Fruit fly (Drosophila melanogaster): ENCODE data around the gene Grasp65.

DNA sequence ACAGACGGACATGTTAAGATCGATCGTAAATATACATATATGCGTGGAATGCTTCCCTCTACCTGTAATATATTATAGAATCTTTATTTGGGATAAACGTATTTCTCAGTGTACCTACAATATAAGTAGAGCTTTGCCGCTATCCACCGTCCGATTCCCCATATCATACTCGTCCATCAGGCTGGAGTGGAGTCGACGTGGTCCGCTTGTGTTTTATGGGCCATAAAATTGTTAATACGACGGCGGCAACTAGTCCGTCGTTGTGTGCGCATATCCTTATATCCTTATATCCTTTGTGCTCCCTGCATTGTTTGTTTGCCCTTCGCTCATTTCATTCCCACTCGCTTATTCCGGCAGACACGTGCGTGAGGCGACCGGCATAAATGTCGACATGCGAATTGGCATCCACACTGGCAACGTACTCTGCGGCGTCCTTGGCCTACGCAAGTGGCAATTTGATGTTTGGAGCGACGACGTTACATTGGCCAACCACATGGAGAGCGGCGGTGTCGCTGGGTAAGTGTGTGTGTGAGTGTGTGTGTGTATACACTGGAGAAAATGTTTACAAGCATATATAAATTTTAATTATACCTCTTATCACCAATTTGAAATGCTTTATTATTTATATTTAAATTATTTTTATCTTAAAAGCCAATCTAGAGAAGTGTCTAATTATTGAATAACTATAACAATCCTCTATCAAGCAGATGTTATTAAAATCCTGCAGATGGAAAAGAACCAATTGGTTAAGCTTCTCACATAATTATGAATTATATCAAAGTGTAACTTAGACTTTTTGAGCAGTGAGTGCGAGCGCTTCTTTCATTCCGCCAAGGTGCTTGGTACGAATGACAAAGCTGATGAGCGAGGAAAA is 44.2 kb downstream of the Grasp65 start:
- TF ChIP-seq psq (GFP tag; optimal IDR thresholded peaks at IDR 0.05) (no peak), Mio (GFP tag; optimal IDR thresholded peaks at IDR 0.05) (no peak), N (GFP tag; optimal IDR thresholded peaks at IDR 0.05) (no peak), dl (GFP tag; optimal IDR thresholded peaks at IDR 0.05; ENCODE audit: insufficient read depth in 1 of 2, partially characterized antibody in 2 of 2) (no peak), Hnf4 (GFP tag; optimal IDR thresholded peaks at IDR 0.05) (no peak), ey (GFP tag; optimal IDR thresholded peaks at IDR 0.05) (no peak), sv (GFP tag; optimal IDR thresholded peaks at IDR 0.05) (no peak), pan (optimal IDR thresholded peaks at IDR 0.05) (no peak), CG32264 (GFP tag; optimal IDR thresholded peaks at IDR 0.05) (no peak), Hr78 (GFP tag; optimal IDR thresholded peaks at IDR 0.05) (no peak), fru (GFP tag; optimal IDR thresholded peaks at IDR 0.05) (no peak), usp (GFP tag; optimal IDR thresholded peaks at IDR 0.05) (no peak)

Data from whole organism, wandering third instar larva.